Worm (Caenorhabditis elegans) whole organism, midembryonic: ENCODE data around the gene sra-29.

Experiments
- T22C8.4 ChIP-seq: fragments of 200-800 bp; sonication (Bioruptor generic); IDR thresholded peaks from 2 replicates; pipeline ENCODE4 v1.3.6; 2022; ENCODE audit warnings: missing genetic modification characterization, missing compliant biosample characterization
- flt-1 ChIP-seq: fragments of 200-800 bp; sonication (Bioruptor generic); IDR thresholded peaks from 2 replicates; pipeline ENCODE4 v1.3.6; 2022; ENCODE audit warnings: missing genetic modification characterization, missing compliant biosample characterization
- klf-2 ChIP-seq: fragments of 200-800 bp; sonication (Bioruptor generic); conservative IDR thresholded peaks from 2 replicates; pipeline ENCODE4 v1.3.6; 2022; ENCODE audit warnings: missing genetic modification reagents, missing genetic modification characterization, missing compliant biosample characterization
- tab-1 ChIP-seq: fragments of 200-800 bp; sonication (Bioruptor generic); IDR thresholded peaks from 2 replicates; pipeline ENCODE4 v1.3.6; 2022; ENCODE audit warnings: missing genetic modification characterization, missing compliant biosample characterization
- ztf-29 ChIP-seq: fragments of 200-800 bp; sonication (Bioruptor generic); IDR thresholded peaks from 2 replicates; pipeline ENCODE4 v1.3.6; 2022; ENCODE audit warnings: missing genetic modification reagents, missing genetic modification characterization, missing compliant biosample characterization

DNA sequence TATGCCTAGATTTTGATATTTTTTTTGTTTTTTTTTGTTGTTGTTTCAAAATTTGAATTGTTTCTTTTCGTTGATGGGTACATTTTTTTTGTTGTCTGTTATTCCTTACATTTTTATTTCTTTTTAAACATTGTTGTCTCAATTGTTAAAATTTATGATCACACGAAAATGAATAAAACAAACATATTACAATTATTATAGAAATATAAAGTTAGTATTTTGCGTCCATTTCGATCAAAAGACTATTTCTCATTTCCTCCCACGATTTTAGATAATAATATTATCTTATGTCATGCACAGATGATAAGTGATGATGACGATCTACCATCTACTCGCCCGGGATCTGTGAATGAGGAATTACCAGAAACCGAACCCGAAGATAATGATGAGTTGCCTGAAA, 20.9 kb downstream of the sra-29 start, which contains the start of gene wrn-1:
- TF ChIP-seq flt-1 (GFP tag; lab: Robert Waterston, UW) (no peak), ztf-29 (no peak), klf-2 (GFP tag; lab: Robert Waterston, UW) (no peak), T22C8.4 (no peak), tab-1 (GFP tag; lab: Robert Waterston, UW) (no peak)
